Worm (Caenorhabditis elegans) whole organism, late embryonic: Measurements from ENCODE around the gene pqn-62.

Source experiments
- ama-1 ChIP-seq: fragments of 150-350 bp; optimal IDR thresholded peaks from 2 replicates; lab custom pipeline; 2014
- ceh-18 ChIP-seq: sonication (generic microtip); optimal IDR thresholded peaks from 2 replicates; lab custom pipeline; 2016; ENCODE audit warnings: missing genetic modification characterization, missing compliant biosample characterization
- ceh-6 ChIP-seq: fragments of 200-800 bp; sonication (Bioruptor generic); optimal IDR thresholded peaks from 2 replicates; lab custom pipeline; 2018; ENCODE audit warnings: mild to moderate bottlenecking, missing genetic modification characterization, missing compliant biosample characterization
- fkh-10 ChIP-seq: fragments of 150-350 bp; optimal IDR thresholded peaks from 2 replicates; lab custom pipeline; 2014; ENCODE audit warnings: missing biosample characterization, missing genetic modification reagents, missing genetic modification characterization
- fkh-6 ChIP-seq: sonication (generic microtip); optimal IDR thresholded peaks from 2 replicates; lab custom pipeline; 2016; ENCODE audit warnings: missing genetic modification characterization, missing compliant biosample characterization
- hlh-6 ChIP-seq: sonication (generic microtip); optimal IDR thresholded peaks from 2 replicates; lab custom pipeline; 2016; ENCODE audit warnings: missing genotype, missing genetic modification characterization, missing compliant biosample characterization
- lim-6 ChIP-seq: sonication (generic microtip); optimal IDR thresholded peaks from 2 replicates; lab custom pipeline; 2016; ENCODE audit warnings: missing genetic modification characterization, missing compliant biosample characterization
- nhr-11 ChIP-seq: fragments of 150-350 bp; optimal IDR thresholded peaks from 2 replicates; lab custom pipeline; 2014; ENCODE audit warnings: missing biosample characterization, missing genetic modification characterization
- pax-1 ChIP-seq: fragments of 150-350 bp; optimal IDR thresholded peaks from 2 replicates; lab custom pipeline; 2014; ENCODE audit warnings: missing biosample characterization, missing genetic modification characterization
- pha-2 ChIP-seq: sonication (generic microtip); optimal IDR thresholded peaks from 2 replicates; lab custom pipeline; 2017; ENCODE audit warnings: mild to moderate bottlenecking, missing genetic modification characterization, missing compliant biosample characterization
- pqm-1 ChIP-seq: sonication (generic microtip); optimal IDR thresholded peaks from 2 replicates; lab custom pipeline; 2016; ENCODE audit warnings: missing genetic modification characterization, missing compliant biosample characterization
- ztf-16 ChIP-seq: sonication (generic microtip); optimal IDR thresholded peaks from 2 replicates; lab custom pipeline; 2017; ENCODE audit warnings: missing genetic modification characterization, missing compliant biosample characterization

DNA sequence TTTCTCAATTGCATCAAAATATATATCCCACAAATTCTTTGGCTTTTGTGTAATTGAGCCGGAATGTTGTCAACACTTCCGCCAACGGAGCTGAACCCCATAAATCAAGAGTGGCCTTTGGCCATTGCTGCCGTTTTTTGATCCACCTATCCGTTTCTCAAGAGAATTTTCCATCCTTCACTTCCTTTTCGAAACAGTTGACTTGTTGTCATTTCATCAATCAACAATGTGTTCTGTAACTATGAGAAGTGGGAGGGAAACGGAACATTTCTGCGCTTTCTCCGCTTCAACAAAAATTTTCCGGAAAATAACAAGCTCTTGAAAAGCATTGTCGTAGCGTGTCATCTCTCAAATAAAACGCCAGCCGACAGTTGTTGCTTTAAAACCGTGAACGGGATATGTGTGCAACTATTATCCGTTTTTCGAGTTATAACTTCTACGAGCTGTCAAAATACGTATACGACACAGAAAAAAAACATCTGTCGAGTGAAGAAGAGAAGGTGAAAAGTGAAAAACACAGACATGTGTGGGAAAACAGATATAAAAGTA, 4.0 kb downstream of the pqn-62 start:
- no peak for TF ChIP-seq ztf-16 (tag; lab: Kevin White, UChicago)
- TF ChIP-seq pha-2 (tag; lab: Kevin White, UChicago), result no peak
- TF ChIP-seq ceh-6, result no peak
- TF ChIP-seq hlh-6 (tag; lab: Kevin White, UChicago), result no peak
- no peak for TF ChIP-seq nhr-11 (tag; lab: Kevin White, UChicago)
- no peak for TF ChIP-seq ceh-18 (tag; lab: Kevin White, UChicago)
- TF ChIP-seq lim-6 (tag; lab: Kevin White, UChicago), result no peak
- no peak for TF ChIP-seq fkh-6 (tag; lab: Kevin White, UChicago)
- no peak for TF ChIP-seq ama-1
- TF ChIP-seq fkh-10, result no peak
- no peak for TF ChIP-seq pax-1 (tag; lab: Kevin White, UChicago)
- TF ChIP-seq pqm-1 (tag; lab: Kevin White, UChicago), result no peak
